Worm (Caenorhabditis elegans) whole organism, young adult: ENCODE results near the gene Y57G11C.14.

Experiments
- B0261.1 ChIP-seq: sonication (generic microtip); optimal IDR thresholded peaks from 2 replicates; lab custom pipeline; 2016; ENCODE audit warnings: mild to moderate bottlenecking, missing genetic modification characterization, moderate library complexity, missing compliant biosample characterization
- F39B2.1 ChIP-seq: fragments of 200-800 bp; sonication (Bioruptor generic); IDR thresholded peaks from 2 replicates; pipeline ENCODE4 v1.3.6; 2022; ENCODE audit warnings: missing genetic modification reagents, missing genetic modification characterization, missing compliant biosample characterization
- T07F8.4 ChIP-seq: sonication (generic microtip); optimal IDR thresholded peaks from 2 replicates; lab custom pipeline; 2016; ENCODE audit warnings: mild to moderate bottlenecking, missing genetic modification characterization, moderate library complexity, missing compliant biosample characterization
- Y56A3A.18 ChIP-seq: fragments of 200-800 bp; sonication (Bioruptor generic); IDR thresholded peaks from 2 replicates; pipeline ENCODE4 v1.3.6; 2022; ENCODE audit warnings: missing genetic modification reagents, missing genetic modification characterization, missing compliant biosample characterization
- Y67H2A.10 ChIP-seq: fragments of 200-800 bp; sonication (Bioruptor generic); conservative IDR thresholded peaks from 2 replicates; pipeline ENCODE4 v1.3.6; 2022; ENCODE audit warnings: missing genetic modification reagents, missing genetic modification characterization, missing compliant biosample characterization
- Y79H2A.3 ChIP-seq: fragments of 200-800 bp; sonication (Bioruptor generic); conservative IDR thresholded peaks from 2 replicates; pipeline ENCODE4 v1.3.6; 2022; ENCODE audit warnings: missing genetic modification reagents, missing genetic modification characterization, missing compliant biosample characterization
- Y95B8A.8 ChIP-seq: fragments of 200-800 bp; sonication (Bioruptor generic); IDR thresholded peaks from 2 replicates; pipeline ENCODE4 v1.3.6; 2022; ENCODE audit warnings: missing genetic modification reagents, missing genetic modification characterization, missing compliant biosample characterization
- ZK185.1 ChIP-seq: sonication (generic microtip); optimal IDR thresholded peaks from 2 replicates; lab custom pipeline; 2016; ENCODE audit warnings: mild to moderate bottlenecking, missing genetic modification characterization, missing compliant biosample characterization; ENCODE audit not compliant: poor library complexity, severe bottlenecking
- ama-1 ChIP-seq, 3 experiments: fragments of 150-350 bp in 1 of 3; sonication (generic microtip) in 2 of 3; optimal IDR thresholded peaks; 2 replicates each; lab custom pipeline; 2014 to 2018; ENCODE audit warnings: missing biosample characterization in 2 of 3, missing genetic modification characterization in 2 of 3, missing genetic modification reagents in 2 of 3
- athp-1 ChIP-seq: sonication (generic microtip); optimal IDR thresholded peaks from 2 replicates; lab custom pipeline; 2017; ENCODE audit warnings: mild to moderate bottlenecking, missing genetic modification characterization, missing compliant biosample characterization
- attf-6 ChIP-seq: fragments of 200-800 bp; sonication (Bioruptor generic); IDR thresholded peaks from 2 replicates; pipeline ENCODE4 v1.3.6; 2022; ENCODE audit warnings: missing genetic modification reagents, missing genetic modification characterization, missing compliant biosample characterization
- bed-1 ChIP-seq: fragments of 200-800 bp; sonication (Bioruptor generic); IDR thresholded peaks from 2 replicates; pipeline ENCODE4 v1.3.6; 2022; ENCODE audit warnings: missing genetic modification reagents, missing genetic modification characterization, missing compliant biosample characterization
- cebp-1 ChIP-seq, 2 experiments: fragments of 200-800 bp in 1 of 2; sonication (Bioruptor generic) in 1 of 2; sonication (generic microtip) in 1 of 2; IDR thresholded peaks in 1 of 2; optimal IDR thresholded peaks in 1 of 2; 2 replicates each; pipeline versions ENCODE4 v1.3.6 to Lab custom; 2017 to 2022; ENCODE audit warnings: missing compliant biosample characterization in 2 of 2, missing genetic modification characterization in 2 of 2, mild to moderate bottlenecking in 1 of 2, missing genetic modification reagents in 1 of 2, moderate library complexity in 1 of 2
- ceh-40 ChIP-seq: fragments of 200-800 bp; sonication (Bioruptor generic); IDR thresholded peaks from 2 replicates; pipeline ENCODE4 v1.3.6; 2022; ENCODE audit warnings: missing genetic modification characterization, missing compliant biosample characterization
- ceh-58 ChIP-seq: fragments of 200-800 bp; sonication (Bioruptor generic); IDR thresholded peaks from 2 replicates; pipeline ENCODE4 v1.3.6; 2022; ENCODE audit warnings: missing genetic modification characterization, missing compliant biosample characterization
- ceh-91 ChIP-seq: fragments of 200-800 bp; sonication (Bioruptor generic); IDR thresholded peaks from 2 replicates; pipeline ENCODE4 v1.3.6; 2022; ENCODE audit warnings: missing genetic modification reagents, missing genetic modification characterization, missing compliant biosample characterization
- die-1 ChIP-seq: sonication (generic microtip); optimal IDR thresholded peaks from 2 replicates; lab custom pipeline; 2016; ENCODE audit warnings: missing genotype, mild to moderate bottlenecking, missing genetic modification characterization, missing compliant biosample characterization
- ekl-4 ChIP-seq: fragments of 200-800 bp; sonication (Bioruptor generic); IDR thresholded peaks from 2 replicates; pipeline ENCODE4 v1.3.6; 2022; ENCODE audit warnings: missing genetic modification reagents, missing genetic modification characterization, missing compliant biosample characterization
- gei-17 ChIP-seq: fragments of 200-800 bp; sonication (Bioruptor generic); optimal IDR thresholded peaks from 2 replicates; lab custom pipeline; 2018; ENCODE audit warnings: mild to moderate bottlenecking, missing genetic modification characterization, missing compliant biosample characterization
- him-1 ChIP-seq: sonication (generic microtip); optimal IDR thresholded peaks from 2 replicates; lab custom pipeline; 2016; ENCODE audit warnings: missing genotype, missing genetic modification reagents, missing genetic modification characterization, missing compliant biosample characterization
- hmg-1.2 ChIP-seq: fragments of 200-800 bp; sonication (Bioruptor generic); IDR thresholded peaks from 2 replicates; pipeline ENCODE4 v1.3.6; 2022; ENCODE audit warnings: missing genetic modification reagents, missing genetic modification characterization, missing compliant biosample characterization
- hrde-1 ChIP-seq: sonication (generic microtip); optimal IDR thresholded peaks from 2 replicates; lab custom pipeline; 2016; ENCODE audit warnings: missing genetic modification characterization, mild to moderate bottlenecking, missing compliant biosample characterization, moderate library complexity, missing genotype, missing genetic modification reagents, borderline replicate concordance
- let-607 ChIP-seq, 2 experiments: fragments of 200-800 bp in 1 of 2; sonication (Bioruptor generic) in 1 of 2; sonication (generic microtip) in 1 of 2; optimal IDR thresholded peaks; 2 replicates each; lab custom pipeline; 2016 to 2018; ENCODE audit warnings: mild to moderate bottlenecking in 2 of 2, missing compliant biosample characterization in 2 of 2, missing genetic modification characterization in 2 of 2, moderate library complexity in 2 of 2, missing genotype in 1 of 2
- lin-35 ChIP-seq, 3 experiments: fragments of 150-350 bp in 2 of 3; sonication (generic microtip) in 1 of 3; optimal IDR thresholded peaks; 2 replicates each; lab custom pipeline; 2014 to 2018; ENCODE audit warnings: missing biosample characterization in 3 of 3, missing genetic modification characterization in 3 of 3, missing genetic modification reagents in 3 of 3
- lin-40 ChIP-seq: sonication (generic microtip); optimal IDR thresholded peaks from 2 replicates; lab custom pipeline; 2016; ENCODE audit warnings: missing genetic modification characterization, mild to moderate bottlenecking, missing compliant biosample characterization, missing genotype, missing genetic modification reagents
- lin-54 ChIP-seq: fragments of 200-800 bp; sonication (Bioruptor generic); optimal IDR thresholded peaks from 2 replicates; lab custom pipeline; 2018; ENCODE audit warnings: mild to moderate bottlenecking, missing genetic modification characterization, missing compliant biosample characterization
- lsl-1 ChIP-seq: fragments of 200-800 bp; sonication (Bioruptor generic); optimal IDR thresholded peaks from 2 replicates; lab custom pipeline; 2018; ENCODE audit warnings: mild to moderate bottlenecking, missing genetic modification characterization, moderate library complexity, missing compliant biosample characterization
- madf-8 ChIP-seq: fragments of 200-800 bp; sonication (Bioruptor generic); conservative IDR thresholded peaks from 2 replicates; pipeline ENCODE4 v1.3.6; 2022; ENCODE audit warnings: missing genetic modification reagents, missing genetic modification characterization, missing compliant biosample characterization
- mes-4 ChIP-seq: sonication (generic microtip); optimal IDR thresholded peaks from 2 replicates; lab custom pipeline; 2016; ENCODE audit warnings: missing genotype, missing genetic modification characterization, missing compliant biosample characterization
- pbrm-1 ChIP-seq: fragments of 200-800 bp; sonication (Bioruptor generic); IDR thresholded peaks from 2 replicates; pipeline ENCODE4 v1.3.6; 2022; ENCODE audit warnings: missing genetic modification reagents, missing genetic modification characterization, missing compliant biosample characterization
- rec-8 ChIP-seq, 2 experiments: sonication (generic microtip); optimal IDR thresholded peaks; 2 replicates each; lab custom pipeline; 2016; ENCODE audit warnings: mild to moderate bottlenecking in 2 of 2, missing genetic modification characterization in 2 of 2, missing genetic modification reagents in 2 of 2, missing genotype in 2 of 2, missing biosample characterization in 1 of 2, missing compliant biosample characterization in 1 of 2, moderate library complexity in 1 of 2
- snpc-1.1 ChIP-seq: sonication (generic microtip); optimal IDR thresholded peaks from 2 replicates; lab custom pipeline; 2017; ENCODE audit warnings: missing genetic modification characterization, mild to moderate bottlenecking, missing compliant biosample characterization, antibody characterized with exemption, moderate library complexity, missing genotype, missing genetic modification reagents; ENCODE audit not compliant: insufficient read depth
- snpc-1.3 ChIP-seq: sonication (generic microtip); optimal IDR thresholded peaks from 2 replicates; lab custom pipeline; 2017; ENCODE audit warnings: missing genetic modification characterization, mild to moderate bottlenecking, missing compliant biosample characterization, antibody characterized with exemption, moderate library complexity, missing genotype, missing genetic modification reagents; ENCODE audit not compliant: insufficient read depth
- snpc-4 ChIP-seq, 5 experiments: fragments of 150-350 bp in 1 of 5; sonication (generic microtip) in 4 of 5; optimal IDR thresholded peaks; 2 replicates each; lab custom pipeline; 2014 to 2018; ENCODE audit warnings: missing genetic modification characterization in 5 of 5, missing biosample characterization in 3 of 5, antibody characterized with exemption in 2 of 5, mild to moderate bottlenecking in 2 of 5, missing compliant biosample characterization in 2 of 5, missing genotype in 2 of 5, moderate library complexity in 2 of 5, missing genetic modification reagents in 1 of 5
- somi-1 ChIP-seq: fragments of 200-800 bp; sonication (Bioruptor generic); optimal IDR thresholded peaks from 2 replicates; lab custom pipeline; 2018; ENCODE audit warnings: mild to moderate bottlenecking, missing genetic modification characterization, missing compliant biosample characterization
- tbp1 ChIP-seq: fragments of 200-800 bp; sonication (Bioruptor generic); optimal IDR thresholded peaks from 2 replicates; lab custom pipeline; 2018; ENCODE audit warnings: mild to moderate bottlenecking, missing genetic modification characterization, missing compliant biosample characterization
- tbx-9 ChIP-seq: sonication (generic microtip); optimal IDR thresholded peaks from 2 replicates; lab custom pipeline; 2016; ENCODE audit warnings: borderline replicate concordance, missing genetic modification characterization, inconsistent platforms, missing compliant biosample characterization
- tlf-1 ChIP-seq: fragments of 200-800 bp; sonication (Bioruptor generic); optimal IDR thresholded peaks from 2 replicates; lab custom pipeline; 2018; ENCODE audit warnings: mild to moderate bottlenecking, missing genetic modification characterization, missing compliant biosample characterization
- ztf-18 ChIP-seq: sonication (generic microtip); optimal IDR thresholded peaks from 2 replicates; lab custom pipeline; 2016; ENCODE audit warnings: missing genotype, mild to moderate bottlenecking, missing genetic modification characterization, missing compliant biosample characterization
- ztf-25 ChIP-seq: fragments of 200-800 bp; sonication (Bioruptor generic); IDR thresholded peaks from 2 replicates; pipeline ENCODE4 v1.3.6; 2022; ENCODE audit warnings: missing genetic modification reagents, missing genetic modification characterization, missing compliant biosample characterization

Y57G11C.14 gene

DNA sequence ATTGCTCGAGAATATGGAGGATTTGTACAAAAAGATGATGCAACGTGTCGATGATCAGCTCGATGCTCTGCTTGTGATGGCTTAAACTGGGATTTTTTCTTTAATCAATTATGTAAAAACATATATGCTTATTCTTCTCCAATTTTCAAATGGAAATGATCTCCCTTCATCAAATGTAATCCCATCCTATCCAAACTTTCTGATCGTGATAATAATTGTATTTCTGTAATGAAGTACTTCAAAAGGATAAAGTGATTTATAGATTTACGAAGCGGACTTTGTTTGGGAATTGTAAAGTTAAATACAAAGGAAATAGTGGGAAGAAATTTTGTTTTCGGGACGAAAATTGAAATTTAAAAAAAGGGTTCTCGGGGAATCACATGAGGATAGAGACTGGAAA lies 8.5 kb upstream of the Y57G11C.14 start:
- TF ChIP-seq rec-8 (tag; optimal IDR thresholded peaks at IDR 0.05; lab: Kevin White, UChicago) = peak in 1 of 2 experiments; percentile 32
- peak; percentile 61 for TF ChIP-seq snpc-1.3 (tag; lab: Kevin White, UChicago)
- peak; percentile 10; the same call in 1 of the 2 replicates for TF ChIP-seq hmg-1.2
- no peak for TF ChIP-seq ceh-40 (GFP tag; lab: Robert Waterston, UW)
- peak; percentile 1 for TF ChIP-seq ZK185.1
- peak; percentile 31 for TF ChIP-seq snpc-1.1 (tag; lab: Kevin White, UChicago)
- no peak for TF ChIP-seq ztf-25
- TF ChIP-seq athp-1 (tag; lab: Kevin White, UChicago) = peak; percentile 31
- TF ChIP-seq cebp-1 (GFP tag; IDR thresholded peaks at IDR 0.05; lab: Robert Waterston, UW) = no peak
- peak; percentile 25 for TF ChIP-seq cebp-1 (tag; optimal IDR thresholded peaks at IDR 0.05; lab: Kevin White, UChicago)
- no peak for TF ChIP-seq ama-1 (optimal IDR thresholded peaks at IDR 0.05; lab: Kevin White, UChicago)
- TF ChIP-seq ama-1 (GFP tag; optimal IDR thresholded peaks at IDR 0.05; lab: Kevin White, UChicago) = peak in 1 of 2 experiments; percentile 47
- no peak for TF ChIP-seq ceh-58 (GFP tag; lab: Robert Waterston, UW)
- peak; percentile 72 for TF ChIP-seq snpc-4 (GFP tag; optimal IDR thresholded peaks at IDR 0.05; lab: Kevin White, UChicago)
- TF ChIP-seq snpc-4 (tag; optimal IDR thresholded peaks at IDR 0.05; lab: Kevin White, UChicago) = peak in 3 of 4 experiments; percentile 20 to 90 (median 45)
- no peak for TF ChIP-seq gei-17 (GFP tag; lab: Kevin White, UChicago)
- peak in 1 of 2 experiments; percentile 20 for TF ChIP-seq let-607 (tag; optimal IDR thresholded peaks at IDR 0.05; lab: Kevin White, UChicago)
- TF ChIP-seq lsl-1 (GFP tag; lab: Kevin White, UChicago) = peak; percentile 0
- TF ChIP-seq T07F8.4 (tag; lab: Kevin White, UChicago) = no peak
- peak in 1 of 3 experiments; percentile 62 for TF ChIP-seq lin-35 (GFP tag; optimal IDR thresholded peaks at IDR 0.05; lab: Kevin White, UChicago)
- TF ChIP-seq die-1 = peak; percentile 35
- peak; percentile 26 for TF ChIP-seq somi-1
- peak; percentile 95 for TF ChIP-seq attf-6
- TF ChIP-seq madf-8 (GFP tag; lab: Robert Waterston, UW) = no peak; the same call in 1 of the 2 replicates
- TF ChIP-seq Y56A3A.18 = 0 out of 2 replicates have a peak, but pooled peaks have one; percentile 3
- peak; percentile 68; the same call in 1 of the 2 replicates for TF ChIP-seq Y95B8A.8 (GFP tag; lab: Robert Waterston, UW)
- 0 out of 2 replicates have a peak, but pooled peaks have one; percentile 28 for TF ChIP-seq Y67H2A.10 (GFP tag; lab: Robert Waterston, UW)
- TF ChIP-seq hrde-1 (tag; lab: Kevin White, UChicago) = peak; percentile 48
- TF ChIP-seq ztf-18 (tag; lab: Kevin White, UChicago) = peak; percentile 6
- peak; percentile 12 for TF ChIP-seq mes-4 (tag; lab: Kevin White, UChicago)
- peak; percentile 38 for TF ChIP-seq tlf-1 (GFP tag; lab: Kevin White, UChicago)
- peak; percentile 35 for TF ChIP-seq tbp1
- TF ChIP-seq B0261.1 = no peak
- TF ChIP-seq F39B2.1 = no peak
- TF ChIP-seq tbx-9 (tag; lab: Kevin White, UChicago) = no peak
- peak; percentile 76 for TF ChIP-seq Y79H2A.3 (GFP tag; lab: Robert Waterston, UW)
- 0 out of 2 replicates have a peak, but pooled peaks have one; percentile 7 for TF ChIP-seq pbrm-1 (GFP tag; lab: Robert Waterston, UW)
- TF ChIP-seq him-1 (tag; lab: Kevin White, UChicago) = peak; percentile 73
- TF ChIP-seq ceh-91 = no peak
- no peak for TF ChIP-seq bed-1 (GFP tag; lab: Robert Waterston, UW)
- 0 out of 2 replicates have a peak, but pooled peaks have one; percentile 26 for TF ChIP-seq ekl-4 (GFP tag; lab: Robert Waterston, UW)
- peak; percentile 7 for TF ChIP-seq lin-40 (tag; lab: Kevin White, UChicago)
- TF ChIP-seq lin-54 (GFP tag; lab: Kevin White, UChicago) = peak; percentile 21
